Worm (Caenorhabditis elegans): ENCODE results near the gene oef-1.

DNA sequence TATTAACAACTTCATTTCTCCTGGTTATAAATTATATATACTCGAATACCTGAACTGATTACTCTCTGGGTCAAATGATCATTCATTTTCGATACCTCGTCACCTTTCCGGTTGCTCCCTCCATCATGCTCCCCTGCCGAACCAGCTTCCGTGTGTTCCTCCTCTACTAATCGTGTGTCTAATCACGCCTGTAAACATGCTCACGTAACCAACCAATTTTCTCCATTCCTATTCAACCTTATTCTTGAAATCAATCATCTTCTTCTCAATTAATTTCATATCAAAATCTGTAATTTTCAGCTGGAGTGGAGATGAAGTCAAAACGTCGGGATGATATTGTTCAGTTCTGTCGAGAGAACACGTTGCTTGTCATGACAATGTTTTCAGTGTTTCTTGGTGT, 44.9 kb upstream of the oef-1 start, which contains the start of gene glt-6:
- no peak for TF ChIP-seq bed-1 (GFP tag; IDR thresholded peaks at IDR 0.05)
- no peak for TF ChIP-seq nhr-27 (tag; optimal IDR thresholded peaks at IDR 0.05)
- no peak for TF ChIP-seq unc-62 (GFP tag; optimal IDR thresholded peaks at IDR 0.05)
- TF ChIP-seq nfya-2 (GFP tag; IDR thresholded peaks at IDR 0.05): no peak
- no peak for TF ChIP-seq egl-18 (GFP tag; IDR thresholded peaks at IDR 0.05)
- TF ChIP-seq F57A8.1 (GFP tag; optimal IDR thresholded peaks at IDR 0.05): no peak
- no peak for TF ChIP-seq unc-130 (GFP tag; optimal IDR thresholded peaks at IDR 0.05)
- no peak for TF ChIP-seq nfya-1 (tag; optimal IDR thresholded peaks at IDR 0.05; ENCODE audit: borderline replicate concordance, insufficient read depth)

All from whole organism, young adult.